Fruit fly (Drosophila melanogaster) whole organism: ENCODE measurements around the gene Ndc1.

Experiments
- CG8478 ChIP-seq: fragments of >200 bp; optimal IDR thresholded peaks from 2 replicates; lab custom pipeline; 2018; ENCODE audit warnings: inconsistent platforms
- EcR ChIP-seq, 2 experiments: fragments of >200 bp; optimal IDR thresholded peaks; 2 replicates each; lab custom pipeline; 2017; ENCODE audit warnings: missing biosample characterization in 2 of 2, missing genetic modification characterization in 2 of 2, missing genetic modification reagents in 2 of 2

DNA sequence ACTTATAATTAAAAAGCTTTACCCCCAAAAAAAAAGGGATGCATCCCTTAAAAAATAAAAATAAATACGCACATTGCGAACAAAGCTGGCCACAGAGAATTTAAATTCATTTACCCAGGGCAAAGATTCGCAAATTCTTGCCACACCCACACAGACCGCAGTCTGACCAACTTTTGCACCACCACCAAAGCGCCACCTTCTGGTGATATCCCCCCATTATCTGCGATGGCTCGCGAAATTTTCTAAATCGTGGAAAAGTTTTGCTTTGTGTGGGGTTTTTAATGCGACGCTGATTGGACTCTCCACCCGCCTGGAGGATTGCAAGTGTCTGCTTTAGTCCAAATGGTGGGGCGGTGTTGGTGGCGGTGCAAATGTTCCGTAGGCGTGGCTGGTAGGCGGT lies 24.1 kb upstream of the Ndc1 start:
- TF ChIP-seq EcR (GFP tag; optimal IDR thresholded peaks at IDR 0.05; lab: Kevin White, UChicago) (no peak), CG8478 (lab: Kevin White, UChicago) (no peak)
